Worm (Caenorhabditis elegans): ENCODE data around the gene srh-67.

The srh-67 gene

DNA sequence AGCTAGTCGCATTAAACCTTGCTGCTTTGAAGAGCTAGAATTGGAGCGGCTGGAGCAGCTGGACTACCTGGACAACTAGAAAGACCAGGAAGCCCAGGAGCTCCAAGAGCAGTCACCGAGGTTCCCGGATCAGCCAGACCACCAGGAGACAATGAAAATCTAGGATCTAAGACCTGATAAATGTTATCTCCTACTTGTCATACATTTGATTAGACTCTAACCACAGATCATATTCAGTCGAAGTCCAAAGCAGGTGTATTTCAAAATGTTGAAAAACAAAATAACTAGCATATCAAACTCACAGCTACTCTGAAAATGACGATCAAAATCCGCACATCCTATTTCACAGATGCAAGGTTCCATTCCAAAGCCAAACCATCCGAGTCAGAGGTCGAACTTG, 16.8 kb upstream of the srh-67 start, which contains the start of gene srz-6:
Gene srz-6, plus strand, starts transcription at position 301 of the 400 bp plus-strand sequence.
- TF ChIP-seq syd-9 (tag; optimal IDR thresholded peaks at IDR 0.05) (no peak), ceh-48 (tag; optimal IDR thresholded peaks at IDR 0.05) (no peak), ceh-14 (tag; optimal IDR thresholded peaks at IDR 0.05) (no peak)

DNA sequence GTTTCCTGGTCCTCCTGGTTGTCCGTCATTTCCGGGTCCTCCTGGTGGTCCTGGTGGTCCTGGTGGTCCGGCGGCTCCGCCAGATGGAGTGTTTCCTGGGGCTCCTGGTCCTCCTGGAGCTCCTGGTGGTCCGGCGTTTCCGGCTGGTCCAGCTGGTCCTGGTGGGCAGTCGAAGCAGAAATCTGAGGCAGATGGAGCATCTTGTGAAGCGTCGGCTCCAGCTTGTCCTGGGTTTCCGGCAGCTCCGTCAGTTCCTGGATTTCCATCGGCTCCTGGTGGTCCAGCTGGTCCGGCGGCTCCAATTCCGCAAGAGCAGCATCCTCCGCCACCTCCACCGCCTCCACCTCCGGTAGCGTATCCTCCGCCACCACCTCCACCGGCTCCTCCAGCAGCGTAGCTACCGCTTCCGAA, 14.7 kb upstream of the srh-67 start:
- TF ChIP-seq ceh-6 (GFP tag; optimal IDR thresholded peaks at IDR 0.05) (no peak), gmeb-2 (tag; optimal IDR thresholded peaks at IDR 0.05) (no peak), ceh-31 (tag; optimal IDR thresholded peaks at IDR 0.05) (no peak), rnt-1 (tag; optimal IDR thresholded peaks at IDR 0.05) (no peak), ets-4 (tag; optimal IDR thresholded peaks at IDR 0.05) (no peak), pqm-1 (tag; optimal IDR thresholded peaks at IDR 0.05) (no peak), fkh-6 (tag; optimal IDR thresholded peaks at IDR 0.05) (no peak), pag-3 (tag; optimal IDR thresholded peaks at IDR 0.05; ENCODE audit: borderline replicate concordance) (no peak), fkh-10 (GFP tag; optimal IDR thresholded peaks at IDR 0.05) (no peak)

DNA sequence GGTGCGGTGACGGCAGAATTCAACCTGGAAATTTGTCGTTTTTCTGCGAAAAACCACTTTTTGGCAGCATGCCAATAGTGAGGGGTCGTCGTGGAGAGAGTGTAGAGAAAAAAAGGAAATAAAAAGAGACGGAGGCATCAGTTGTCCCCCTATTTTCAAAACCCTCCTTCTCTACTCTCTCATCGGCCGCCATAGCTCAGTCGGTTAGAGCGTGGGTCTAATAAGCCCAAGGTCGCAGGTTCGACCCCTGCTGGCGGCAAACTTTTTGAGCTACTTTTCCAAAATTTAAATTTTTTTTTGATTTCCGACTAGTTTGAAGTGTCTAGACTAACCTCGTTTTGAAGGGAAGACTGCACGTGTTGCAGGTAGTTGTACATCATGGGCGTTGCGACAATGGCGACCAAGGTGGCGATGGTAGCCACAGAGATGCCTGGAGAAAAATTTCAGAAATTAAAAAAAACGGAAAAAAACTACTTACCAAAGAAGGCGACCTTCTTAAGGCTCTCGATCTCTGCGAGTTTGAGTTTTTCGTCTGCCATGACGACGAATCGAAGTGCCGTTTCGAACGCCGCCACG, 14.1 kb upstream of the srh-67 start, which contains the start of gene col-85:
Gene col-85, minus strand, starts transcription at position 540 of the 576 bp plus-strand sequence.
- TF ChIP-seq unc-42 (tag; optimal IDR thresholded peaks at IDR 0.05) = peak; percentile 84
- peak; percentile 79 for TF ChIP-seq odd-2 (tag; optimal IDR thresholded peaks at IDR 0.05)
- TF ChIP-seq ceh-45 (GFP tag; IDR thresholded peaks at IDR 0.05) = peak; percentile 96
- TF ChIP-seq ceh-18 (tag; optimal IDR thresholded peaks at IDR 0.05) = peak; percentile 86
- TF ChIP-seq ceh-6 (GFP tag; optimal IDR thresholded peaks at IDR 0.05) = peak; percentile 91
- TF ChIP-seq lim-6 (tag; optimal IDR thresholded peaks at IDR 0.05) = peak; percentile 84
- peak; percentile 83 for TF ChIP-seq zip-5 (tag; optimal IDR thresholded peaks at IDR 0.05)
- peak; percentile 84 for TF ChIP-seq nfya-1 (tag; optimal IDR thresholded peaks at IDR 0.05)
- peak; percentile 85 for TF ChIP-seq nhr-232 (tag; optimal IDR thresholded peaks at IDR 0.05)
- peak; percentile 94 for TF ChIP-seq hlh-13 (GFP tag; optimal IDR thresholded peaks at IDR 0.05)
- peak; percentile 87 for TF ChIP-seq C08G9.2 (tag; optimal IDR thresholded peaks at IDR 0.05)
- peak; percentile 81 for TF ChIP-seq dve-1 (tag; optimal IDR thresholded peaks at IDR 0.05)
- peak; percentile 43 for TF ChIP-seq tbx-7 (tag; optimal IDR thresholded peaks at IDR 0.05)
- TF ChIP-seq sox-4 (tag; optimal IDR thresholded peaks at IDR 0.05) = peak; percentile 97
- TF ChIP-seq unc-55 (GFP tag; optimal IDR thresholded peaks at IDR 0.05) = no peak
- no peak for TF ChIP-seq nhr-11 (tag; optimal IDR thresholded peaks at IDR 0.05)
- TF ChIP-seq hlh-8 (tag; optimal IDR thresholded peaks at IDR 0.05) = peak; percentile 90
- TF ChIP-seq ttx-3 (tag; optimal IDR thresholded peaks at IDR 0.05) = peak; percentile 92
- TF ChIP-seq pha-2 (tag; optimal IDR thresholded peaks at IDR 0.05) = peak; percentile 94
- TF ChIP-seq ceh-2 (tag; optimal IDR thresholded peaks at IDR 0.05) = peak; percentile 88
- peak; percentile 68 for TF ChIP-seq eyg-1 (tag; optimal IDR thresholded peaks at IDR 0.05)
- peak; percentile 89 for TF ChIP-seq rnt-1 (tag; optimal IDR thresholded peaks at IDR 0.05)
- peak; percentile 88 for TF ChIP-seq npax-4 (tag; optimal IDR thresholded peaks at IDR 0.05)
- TF ChIP-seq pax-1 (tag; optimal IDR thresholded peaks at IDR 0.05) = no peak
- peak; percentile 75 for TF ChIP-seq mec-3 (tag; optimal IDR thresholded peaks at IDR 0.05; ENCODE audit: borderline replicate concordance)
- no peak for TF ChIP-seq pros-1 (tag; optimal IDR thresholded peaks at IDR 0.05)
- peak; percentile 78 for TF ChIP-seq ets-4 (tag; optimal IDR thresholded peaks at IDR 0.05)
- peak; percentile 96 for TF ChIP-seq ceh-14 (tag; optimal IDR thresholded peaks at IDR 0.05)
- TF ChIP-seq unc-3 (GFP tag; conservative IDR thresholded peaks at IDR 0.05) = peak; percentile 94
- TF ChIP-seq unc-3 (tag; optimal IDR thresholded peaks at IDR 0.05) = peak; percentile 94
- peak; percentile 86 for TF ChIP-seq ceh-48 (tag; optimal IDR thresholded peaks at IDR 0.05)
- peak; percentile 88 for TF ChIP-seq K09A11.1 (tag; optimal IDR thresholded peaks at IDR 0.05; ENCODE audit: insufficient read depth)
- peak; percentile 92 for TF ChIP-seq ceh-34 (tag; optimal IDR thresholded peaks at IDR 0.05)
- TF ChIP-seq fkh-6 (tag; optimal IDR thresholded peaks at IDR 0.05) = peak; percentile 95
- peak; percentile 89 for TF ChIP-seq ref-2 (tag; optimal IDR thresholded peaks at IDR 0.05)
- peak; percentile 86 for TF ChIP-seq pqm-1 (tag; optimal IDR thresholded peaks at IDR 0.05)
- TF ChIP-seq C38D4.7 (GFP tag; optimal IDR thresholded peaks at IDR 0.05) = peak; percentile 90
- TF ChIP-seq fkh-10 (GFP tag; optimal IDR thresholded peaks at IDR 0.05) = peak; percentile 52
- peak; percentile 94 for TF ChIP-seq pat-9 (tag; optimal IDR thresholded peaks at IDR 0.05)
- TF ChIP-seq che-1 (tag; optimal IDR thresholded peaks at IDR 0.05) = peak; percentile 93
- TF ChIP-seq gmeb-2 (tag; optimal IDR thresholded peaks at IDR 0.05) = peak; percentile 98
- peak; percentile 90 for TF ChIP-seq ceh-24 (tag; optimal IDR thresholded peaks at IDR 0.05)
- TF ChIP-seq K02D7.2 (tag; optimal IDR thresholded peaks at IDR 0.05) = peak; percentile 95
- peak; percentile 93 for TF ChIP-seq syd-9 (tag; optimal IDR thresholded peaks at IDR 0.05)

All from whole organism, late embryonic.